Fruit fly (Drosophila melanogaster) whole organism, embryonic: Measurements from ENCODE around the gene NFAT.
A peak's percentile ranks its signal among the peaks of the same experiment; 100 is the strongest.

Experiments used
- ATbp ChIP-seq: fragments of 200-800 bp; sonication (Bioruptor generic); optimal IDR thresholded peaks from 2 replicates; lab custom pipeline; 2017; ENCODE audit warnings: missing biosample characterization, mild to moderate bottlenecking, missing genetic modification characterization, missing genetic modification reagents
- Ada2b ChIP-seq: fragments of 200-800 bp; sonication (Bioruptor generic); IDR thresholded peaks from 2 replicates; pipeline ENCODE4 v1.3.6; 2022; ENCODE audit warnings: missing biosample characterization, missing genetic modification characterization
- Antp ChIP-seq: fragments of 200-800 bp; sonication (Bioruptor generic); optimal IDR thresholded peaks from 3 replicates; lab custom pipeline; 2016; ENCODE audit warnings: missing biosample characterization, missing genetic modification characterization
- B-H2 ChIP-seq: fragments of 200-800 bp; sonication (Bioruptor generic); optimal IDR thresholded peaks from 2 replicates; lab custom pipeline; 2018; ENCODE audit warnings: missing biosample characterization, mild to moderate bottlenecking, missing genetic modification characterization
- Bgb ChIP-seq: fragments of 200-800 bp; sonication (Bioruptor generic); IDR thresholded peaks from 2 replicates; pipeline ENCODE4 v1.3.6; 2022; ENCODE audit warnings: missing biosample characterization, missing genetic modification characterization; ENCODE audit not compliant: partially characterized antibody
- BtbVII ChIP-seq: fragments of 200-800 bp; sonication (Bioruptor generic); optimal IDR thresholded peaks from 3 replicates; lab custom pipeline; 2017; ENCODE audit warnings: missing biosample characterization, mild to moderate bottlenecking, missing genetic modification characterization
- CG10366 ChIP-seq: fragments of 200-800 bp; sonication (Bioruptor generic); IDR thresholded peaks from 2 replicates; pipeline ENCODE4 v1.3.6; 2022; ENCODE audit warnings: missing biosample characterization, missing genetic modification characterization
- CG10431 ChIP-seq: fragments of 200-800 bp; sonication (Bioruptor generic); optimal IDR thresholded peaks from 3 replicates; lab custom pipeline; 2018; ENCODE audit warnings: missing biosample characterization, mild to moderate bottlenecking, missing genetic modification characterization
- CG11504 ChIP-seq: fragments of 200-800 bp; sonication (Bioruptor generic); optimal IDR thresholded peaks from 3 replicates; lab custom pipeline; 2019; ENCODE audit warnings: missing biosample characterization, mild to moderate bottlenecking, missing genetic modification characterization, moderate library complexity
- CG12155 ChIP-seq: fragments of 200-800 bp; sonication (Bioruptor generic); optimal IDR thresholded peaks from 3 replicates; lab custom pipeline; 2016; ENCODE audit warnings: missing biosample characterization, missing genetic modification characterization
- CG12391 ChIP-seq: fragments of 200-800 bp; sonication (Bioruptor generic); optimal IDR thresholded peaks from 3 replicates; lab custom pipeline; 2018; ENCODE audit warnings: missing biosample characterization, mild to moderate bottlenecking, missing genetic modification characterization, moderate library complexity
- CG12659 ChIP-seq: fragments of 200-800 bp; sonication (Bioruptor generic); optimal IDR thresholded peaks from 3 replicates; lab custom pipeline; 2017; ENCODE audit warnings: mild to moderate bottlenecking, missing biosample characterization, missing genetic modification reagents, missing genetic modification characterization
- CG14014 ChIP-seq: fragments of 200-800 bp; sonication (Bioruptor generic); IDR thresholded peaks from 2 replicates; pipeline ENCODE4 v1.3.6; 2022; ENCODE audit warnings: missing biosample characterization, missing genetic modification characterization
- CG15696 ChIP-seq: fragments of 200-800 bp; sonication (Bioruptor generic); optimal IDR thresholded peaks from 2 replicates; lab custom pipeline; 2019; ENCODE audit warnings: missing biosample characterization, mild to moderate bottlenecking, missing genetic modification characterization, moderate library complexity
- CG16863 ChIP-seq: fragments of 200-800 bp; sonication (Bioruptor generic); optimal IDR thresholded peaks from 3 replicates; lab custom pipeline; 2016; ENCODE audit warnings: missing biosample characterization, missing genetic modification characterization
- CG17328 ChIP-seq: fragments of 200-800 bp; sonication (Bioruptor generic); IDR thresholded peaks from 2 replicates; pipeline ENCODE4 v1.3.6; 2022; ENCODE audit warnings: missing biosample characterization, missing genetic modification characterization
- CG17612 ChIP-seq: fragments of 200-800 bp; sonication (Bioruptor generic); IDR thresholded peaks from 2 replicates; pipeline ENCODE4 v1.3.6; 2022; ENCODE audit warnings: missing biosample characterization, missing genetic modification characterization
- CG2875 ChIP-seq: fragments of 200-800 bp; sonication (Bioruptor generic); optimal IDR thresholded peaks from 2 replicates; lab custom pipeline; 2017; ENCODE audit warnings: missing biosample characterization, mild to moderate bottlenecking, missing genetic modification characterization, missing genetic modification reagents
- CHES-1-like ChIP-seq: fragments of 200-800 bp; sonication (Bioruptor generic); optimal IDR thresholded peaks from 2 replicates; lab custom pipeline; 2016; ENCODE audit warnings: missing biosample characterization, missing genetic modification characterization
- Dip2 ChIP-seq: fragments of 200-800 bp; sonication (Bioruptor generic); IDR thresholded peaks from 2 replicates; pipeline ENCODE4 v1.3.6; 2022; ENCODE audit warnings: missing biosample characterization, missing genetic modification characterization
- Dip3 ChIP-seq: fragments of 200-800 bp; sonication (Bioruptor generic); optimal IDR thresholded peaks from 3 replicates; lab custom pipeline; 2016; ENCODE audit warnings: missing biosample characterization, missing genetic modification characterization
- Dref ChIP-seq: fragments of 200-800 bp; sonication (Bioruptor generic); IDR thresholded peaks from 2 replicates; pipeline ENCODE4 v1.3.6; 2022; ENCODE audit warnings: missing biosample characterization, missing genetic modification characterization
- Elba2 ChIP-seq: fragments of 200-800 bp; sonication (Bioruptor generic); optimal IDR thresholded peaks from 3 replicates; lab custom pipeline; 2016; ENCODE audit warnings: missing biosample characterization, missing genetic modification characterization
- Hmr ChIP-seq: fragments of 200-800 bp; sonication (Bioruptor generic); optimal IDR thresholded peaks from 3 replicates; lab custom pipeline; 2017; ENCODE audit warnings: mild to moderate bottlenecking, missing biosample characterization, missing genetic modification reagents, missing genetic modification characterization
- NC2β ChIP-seq: fragments of 200-800 bp; sonication (Bioruptor generic); optimal IDR thresholded peaks from 2 replicates; lab custom pipeline; 2016; ENCODE audit warnings: missing biosample characterization, missing genetic modification characterization
- Poxn ChIP-seq: fragments of 200-800 bp; sonication (Bioruptor generic); IDR thresholded peaks from 2 replicates; pipeline ENCODE4 v1.3.6; 2022; ENCODE audit warnings: missing biosample characterization, missing genetic modification characterization
- Scr ChIP-seq: fragments of 200-800 bp; sonication (Bioruptor generic); IDR thresholded peaks from 2 replicates; pipeline ENCODE4 v1.3.6; 2022; ENCODE audit warnings: missing biosample characterization, missing genetic modification characterization; ENCODE audit not compliant: partially characterized antibody
- Spps ChIP-seq: fragments of 200-800 bp; sonication (Bioruptor generic); optimal IDR thresholded peaks from 2 replicates; lab custom pipeline; 2018; ENCODE audit warnings: missing biosample characterization, mild to moderate bottlenecking, missing genetic modification characterization
- ap ChIP-seq: fragments of 200-800 bp; sonication (Bioruptor generic); IDR thresholded peaks from 2 replicates; pipeline ENCODE4 v1.3.6; 2022; ENCODE audit warnings: missing biosample characterization, missing genetic modification characterization
- bbx ChIP-seq: fragments of 200-800 bp; sonication (Bioruptor generic); IDR thresholded peaks from 2 replicates; pipeline ENCODE4 v1.3.6; 2022; ENCODE audit warnings: missing biosample characterization, missing genetic modification characterization; ENCODE audit not compliant: partially characterized antibody
- crc ChIP-seq: fragments of 200-800 bp; sonication (Bioruptor generic); optimal IDR thresholded peaks from 2 replicates; lab custom pipeline; 2016; ENCODE audit warnings: missing biosample characterization, missing genetic modification characterization
- crp ChIP-seq, 2 experiments: fragments of 200-800 bp; sonication (Bioruptor generic); optimal IDR thresholded peaks; 2 replicates in 1 of 2; 3 replicates in 1 of 2; lab custom pipeline; 2017; ENCODE audit warnings: missing biosample characterization in 2 of 2, missing genetic modification characterization in 2 of 2, mild to moderate bottlenecking in 1 of 2, moderate library complexity in 1 of 2
- emc ChIP-seq: fragments of 200-800 bp; sonication (Bioruptor generic); optimal IDR thresholded peaks from 2 replicates; lab custom pipeline; 2016; ENCODE audit warnings: missing biosample characterization, missing genetic modification characterization
- kah ChIP-seq: fragments of 200-800 bp; sonication (Bioruptor generic); optimal IDR thresholded peaks from 2 replicates; lab custom pipeline; 2018; ENCODE audit warnings: missing biosample characterization, mild to moderate bottlenecking, missing genetic modification characterization
- lbe ChIP-seq: fragments of 200-800 bp; sonication (Bioruptor generic); optimal IDR thresholded peaks from 2 replicates; lab custom pipeline; 2016; ENCODE audit warnings: missing biosample characterization, mild to moderate bottlenecking, missing genetic modification characterization
- pnt ChIP-seq: fragments of 200-800 bp; sonication (Bioruptor generic); optimal IDR thresholded peaks from 3 replicates; lab custom pipeline; 2016; ENCODE audit warnings: missing biosample characterization, missing genetic modification characterization
- row ChIP-seq: fragments of 200-800 bp; sonication (Bioruptor generic); IDR thresholded peaks from 3 replicates; pipeline ENCODE4 v1.3.6; 2022; ENCODE audit warnings: missing biosample characterization, missing genetic modification characterization
- slou ChIP-seq: fragments of 200-800 bp; sonication (Bioruptor generic); optimal IDR thresholded peaks from 3 replicates; lab custom pipeline; 2016; ENCODE audit warnings: missing biosample characterization, missing genetic modification characterization
- sna ChIP-seq: fragments of 200-800 bp; sonication (Bioruptor generic); IDR thresholded peaks from 2 replicates; pipeline ENCODE4 v1.3.6; 2022; ENCODE audit warnings: missing biosample characterization, missing genetic modification characterization; ENCODE audit not compliant: partially characterized antibody
- sr ChIP-seq: fragments of 200-800 bp; sonication (Bioruptor generic); IDR thresholded peaks from 3 replicates; pipeline ENCODE4 v1.3.6; 2022; ENCODE audit warnings: missing biosample characterization, missing genetic modification characterization
- wek ChIP-seq: fragments of 200-800 bp; sonication (Bioruptor generic); optimal IDR thresholded peaks from 3 replicates; lab custom pipeline; 2018; ENCODE audit warnings: missing biosample characterization, mild to moderate bottlenecking, missing genetic modification characterization, moderate library complexity
- zf30C ChIP-seq: fragments of 200-800 bp; sonication (Bioruptor generic); optimal IDR thresholded peaks from 3 replicates; lab custom pipeline; 2018; ENCODE audit warnings: missing biosample characterization, mild to moderate bottlenecking, missing genetic modification characterization
- zfh1 ChIP-seq: fragments of 200-800 bp; sonication (Bioruptor generic); IDR thresholded peaks from 3 replicates; pipeline ENCODE4 v1.3.6; 2022; ENCODE audit warnings: missing biosample characterization, missing genetic modification characterization

NFAT gene

DNA sequence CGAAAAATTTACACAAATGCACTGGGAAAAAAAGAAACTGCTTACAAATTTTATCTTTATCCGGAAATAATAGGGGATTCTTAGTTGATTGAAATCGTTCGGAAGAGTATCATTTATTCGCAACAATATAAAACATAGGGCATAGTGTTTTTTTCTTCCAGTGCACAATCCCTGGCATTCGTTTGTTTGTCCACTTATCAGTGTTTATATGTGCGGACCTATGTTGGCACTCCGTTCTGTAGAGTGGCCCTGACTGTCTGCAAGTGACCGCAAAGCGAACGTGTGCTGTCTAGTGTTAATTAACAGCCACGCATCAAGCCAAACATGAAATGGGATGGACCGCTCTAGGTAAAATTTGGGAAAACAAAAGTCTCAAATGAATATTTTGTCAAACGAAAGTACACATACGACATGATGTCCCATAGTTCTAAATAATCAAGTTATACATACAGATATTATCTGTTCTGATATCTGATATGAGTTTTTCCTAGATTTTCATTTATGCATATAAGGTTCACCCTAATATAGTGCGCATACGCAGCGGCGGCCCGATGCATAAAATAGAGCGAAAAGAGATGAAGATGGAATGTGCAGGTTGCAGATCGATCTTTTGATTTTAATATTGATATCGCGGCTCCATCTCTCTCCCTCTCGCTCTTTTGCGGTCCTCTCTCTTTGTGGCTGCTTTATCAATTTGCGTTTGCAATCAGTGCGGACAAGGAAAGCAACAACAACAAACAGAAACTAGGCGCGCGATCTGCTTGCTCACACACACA, 16.8 kb downstream of the NFAT start (continued):
- TF ChIP-seq row (GFP tag; lab: Robert Waterston, UW) (peak; percentile 95), CG12155 (GFP tag; lab: Kevin White, UChicago) (peak; percentile 91), sr (GFP tag; lab: Robert Waterston, UW) (peak; percentile 84), zf30C (GFP tag; lab: Kevin White, UChicago) (peak; percentile 83), B-H2 (GFP tag; lab: Kevin White, UChicago) (peak; percentile 67), CG2875 (peak; percentile 87), NC2β (GFP tag; lab: Kevin White, UChicago) (peak; percentile 92), Bgb (no peak), Ada2b (GFP tag; lab: Robert Waterston, UW) (peak; percentile 93), BtbVII (GFP tag; lab: Kevin White, UChicago) (peak; percentile 88), CG17328 (GFP tag; lab: Robert Waterston, UW) (peak; percentile 91), bbx (GFP tag; lab: Robert Waterston, UW) (no peak), Dip3 (GFP tag; lab: Kevin White, UChicago) (peak; percentile 96), Dref (peak; percentile 36; the same call in 1 of the 2 replicates), CG10366 (GFP tag; lab: Robert Waterston, UW) (peak; percentile 94), ap (GFP tag; lab: Robert Waterston, UW) (peak; percentile 90), kah (peak; percentile 39), emc (GFP tag; lab: Kevin White, UChicago) (peak; percentile 94), slou (peak; percentile 67), sna (GFP tag; lab: Robert Waterston, UW) (no peak), CG10431 (GFP tag; lab: Kevin White, UChicago) (peak; percentile 64), CG14014 (peak; percentile 95), Spps (tag; lab: Kevin White, UChicago) (peak; percentile 62), CG16863 (GFP tag; lab: Kevin White, UChicago) (peak; percentile 95), Elba2 (GFP tag; lab: Kevin White, UChicago) (peak; percentile 33), lbe (GFP tag; lab: Kevin White, UChicago) (no peak), Poxn (GFP tag; lab: Robert Waterston, UW) (peak; percentile 83), wek (GFP tag; lab: Kevin White, UChicago) (peak; percentile 78), Antp (GFP tag; lab: Kevin White, UChicago) (peak; percentile 96), crc (GFP tag; lab: Kevin White, UChicago) (peak; percentile 94), Scr (GFP tag; lab: Robert Waterston, UW) (no peak), Dip2 (0 out of 2 replicates have a peak, but pooled peaks have one; percentile 23), CG11504 (tag; lab: Kevin White, UChicago) (peak; percentile 94), CG12659 (GFP tag; lab: Kevin White, UChicago) (peak; percentile 96), CG12391 (tag; lab: Kevin White, UChicago) (peak; percentile 92), crp (GFP tag; optimal IDR thresholded peaks at IDR 0.05; lab: Kevin White, UChicago) (peak in 1 of 2 experiments; percentile 53), CHES-1-like (GFP tag; lab: Kevin White, UChicago) (peak; percentile 96), zfh1 (GFP tag; lab: Robert Waterston, UW) (peak; percentile 92), CG17612 (peak; percentile 84), ATbp (GFP tag; lab: Kevin White, UChicago) (peak; percentile 88), pnt (GFP tag; lab: Kevin White, UChicago) (peak; percentile 96), CG15696 (tag; lab: Kevin White, UChicago) (peak; percentile 71), Hmr (GFP tag; lab: Kevin White, UChicago) (peak; percentile 95)
